Worm (Caenorhabditis elegans): Measurements from ENCODE around the gene F19D8.2.

Gene F19D8.2

ce11 chrX:13846024-13846423 is 11.8 kb downstream of the F19D8.2 start:
- TF ChIP-seq him-1 (tag; optimal IDR thresholded peaks at IDR 0.05) (no peak), dao-5 (tag; optimal IDR thresholded peaks at IDR 0.05) (no peak), W03F9.2 (tag; optimal IDR thresholded peaks at IDR 0.05) (no peak)

DNA sequence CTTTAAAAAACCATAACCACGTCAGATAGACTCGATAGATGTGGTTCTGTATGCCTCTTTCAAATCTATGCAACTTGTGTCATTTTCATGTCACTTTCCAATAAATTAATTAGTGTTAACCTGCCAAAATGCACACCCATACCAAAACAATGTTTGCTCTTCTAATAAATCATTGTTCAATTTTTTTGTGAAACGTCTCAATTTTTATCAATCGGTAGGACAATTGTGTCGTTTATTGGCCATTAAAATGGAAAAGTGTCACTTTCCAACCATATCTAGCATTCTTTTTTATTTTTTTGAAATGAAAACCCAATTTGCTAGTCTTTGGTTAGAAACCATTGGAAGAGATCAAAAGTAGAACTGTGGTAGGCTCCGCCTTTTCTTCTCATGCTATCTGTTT is 16.1 kb downstream of the F19D8.2 start:
- no peak for TF ChIP-seq W03F9.2 (tag; optimal IDR thresholded peaks at IDR 0.05)
- no peak for TF ChIP-seq dao-5 (tag; optimal IDR thresholded peaks at IDR 0.05)
- no peak for TF ChIP-seq him-1 (tag; optimal IDR thresholded peaks at IDR 0.05)

DNA sequence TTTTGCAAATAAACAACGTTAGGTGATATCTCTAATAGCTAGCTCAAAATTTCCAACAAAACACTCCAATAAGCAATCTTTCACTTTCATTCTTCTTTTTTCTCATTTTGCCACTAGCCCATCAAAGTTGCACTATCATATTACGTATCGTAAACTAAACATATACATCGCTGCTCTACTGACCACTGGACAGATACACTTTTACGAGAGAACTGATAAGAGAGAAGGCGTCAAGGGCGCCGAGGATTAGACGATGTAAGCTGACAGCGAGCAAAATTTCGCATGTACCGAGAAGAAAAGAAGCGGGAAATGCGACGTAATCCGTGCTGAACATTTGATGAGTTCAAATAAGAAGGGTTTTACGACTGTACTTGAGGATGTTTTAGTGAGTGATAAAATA is 17.4 kb downstream of the F19D8.2 start:
- TF ChIP-seq W03F9.2 (tag; optimal IDR thresholded peaks at IDR 0.05) (no peak), him-1 (tag; optimal IDR thresholded peaks at IDR 0.05) (no peak), dao-5 (tag; optimal IDR thresholded peaks at IDR 0.05) (no peak)

- TF ChIP-seq dao-5 (tag; optimal IDR thresholded peaks at IDR 0.05) (no peak), W03F9.2 (tag; optimal IDR thresholded peaks at IDR 0.05) (no peak), him-1 (tag; optimal IDR thresholded peaks at IDR 0.05) (no peak)
These were observed 18.4 kb downstream of the F19D8.2 start, which contains the start of gene mct-3 for ce11 chrX:13852606-13853005. mct-3 (plus strand) TSS chrX:13852906.

- TF ChIP-seq dao-5 (tag; optimal IDR thresholded peaks at IDR 0.05) (no peak), him-1 (tag; optimal IDR thresholded peaks at IDR 0.05) (no peak), W03F9.2 (tag; optimal IDR thresholded peaks at IDR 0.05) (no peak)
These were observed 21.7 kb downstream of the F19D8.2 start for ce11 chrX:13855928-13856327.

DNA sequence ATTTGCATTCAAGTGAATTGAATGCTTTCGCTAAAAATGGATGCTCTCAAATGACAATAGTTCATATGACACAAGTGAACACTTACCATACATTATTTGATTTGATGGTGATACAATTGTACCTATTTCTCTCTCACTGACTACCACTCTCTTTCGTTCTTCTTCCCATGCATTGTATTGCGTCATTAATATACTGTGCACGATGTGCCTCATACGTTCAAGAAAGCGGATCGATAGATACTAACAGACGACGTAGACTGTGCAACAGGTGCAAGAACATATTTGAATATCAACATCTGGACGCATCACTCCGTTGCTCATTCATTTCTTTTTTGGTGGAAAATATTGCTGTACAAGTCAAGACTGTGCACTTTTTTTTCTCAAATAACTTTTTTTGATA is 24.5 kb downstream of the F19D8.2 start, which contains the start of gene M03B6.4:
Gene M03B6.4 (plus strand): TSS at position 149 of the 400 bp plus-strand sequence.
- no peak for TF ChIP-seq W03F9.2 (tag; optimal IDR thresholded peaks at IDR 0.05)
- TF ChIP-seq dao-5 (tag; optimal IDR thresholded peaks at IDR 0.05) = no peak
- TF ChIP-seq him-1 (tag; optimal IDR thresholded peaks at IDR 0.05) = no peak

DNA sequence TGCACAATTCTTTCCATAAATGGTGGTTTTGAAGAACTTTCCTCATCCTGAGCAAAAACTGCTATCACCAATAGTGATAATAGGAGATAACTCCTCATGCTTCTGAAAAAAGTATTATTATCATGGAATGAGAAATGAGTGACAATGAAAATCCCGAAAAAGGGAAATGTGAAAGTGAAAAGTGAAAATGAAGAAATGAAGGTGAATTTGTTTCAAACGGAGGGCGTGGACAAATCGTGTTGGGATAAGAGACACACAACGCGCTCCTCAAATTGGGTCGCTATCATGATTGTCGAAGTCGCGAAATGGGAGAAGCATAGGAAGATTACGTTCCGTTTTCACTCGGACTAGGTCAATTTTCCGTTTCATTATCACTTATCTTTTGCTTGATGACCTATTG is 30.0 kb downstream of the F19D8.2 start, which contains the start of gene M03B6.3:
Gene M03B6.3 (minus strand): TSS at position 102 of the 400 bp plus-strand sequence.
- no peak for TF ChIP-seq him-1 (tag; optimal IDR thresholded peaks at IDR 0.05)
- TF ChIP-seq dao-5 (tag; optimal IDR thresholded peaks at IDR 0.05) = no peak

DNA sequence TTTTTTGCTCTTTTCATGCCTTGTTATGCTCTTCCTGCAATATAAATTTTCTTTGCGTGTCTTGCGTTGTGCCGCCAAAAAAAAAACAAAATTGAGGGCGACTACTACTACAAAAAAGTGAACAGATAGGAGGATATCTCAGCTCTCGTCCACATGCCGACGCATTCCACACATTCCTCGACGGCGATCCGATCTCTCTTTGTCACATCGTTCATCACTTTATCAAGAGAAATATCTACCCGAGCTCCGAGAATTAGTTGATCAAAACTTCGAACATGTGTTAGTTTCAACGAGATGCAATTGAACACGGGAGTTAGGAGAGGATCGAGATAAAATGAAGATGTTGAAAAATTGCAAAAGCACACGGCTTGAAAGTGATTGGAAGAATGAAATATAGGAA is 36.9 kb downstream of the F19D8.2 start:
- TF ChIP-seq dao-5 (tag; optimal IDR thresholded peaks at IDR 0.05) = no peak
- no peak for TF ChIP-seq him-1 (tag; optimal IDR thresholded peaks at IDR 0.05)
- no peak for TF ChIP-seq W03F9.2 (tag; optimal IDR thresholded peaks at IDR 0.05)

DNA sequence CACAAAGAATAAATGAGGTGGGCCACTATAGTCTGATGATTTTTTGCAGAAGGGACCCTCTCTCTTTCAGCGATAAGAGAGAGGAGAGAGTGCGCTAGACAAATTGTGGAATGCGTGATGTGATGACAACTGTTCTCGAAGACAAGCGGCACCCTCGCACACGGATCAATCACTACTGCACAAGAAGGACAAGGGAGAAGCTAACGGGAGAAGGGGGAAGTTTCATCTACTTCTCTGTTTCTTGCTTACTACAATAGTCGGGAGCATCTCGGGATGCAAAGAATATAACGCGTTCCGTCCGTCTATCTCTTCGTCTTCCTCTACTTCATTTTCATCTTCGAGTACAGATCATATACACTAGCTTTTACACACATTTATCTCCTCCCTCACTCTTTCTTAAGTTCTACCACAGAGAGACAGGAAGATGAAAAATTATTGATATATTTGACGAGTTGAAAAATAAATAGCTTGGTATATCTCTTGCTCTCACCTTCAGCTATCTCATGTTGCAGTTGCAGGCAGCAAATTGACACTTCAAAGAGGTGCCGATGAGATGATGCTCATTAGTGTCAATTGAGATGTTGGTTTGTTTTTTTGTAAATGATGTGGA is 39.2 kb downstream of the F19D8.2 start:
- TF ChIP-seq W03F9.2 (tag; optimal IDR thresholded peaks at IDR 0.05) (no peak), him-1 (tag; optimal IDR thresholded peaks at IDR 0.05) (no peak), dao-5 (tag; optimal IDR thresholded peaks at IDR 0.05) (no peak)

- TF ChIP-seq him-1 (tag; optimal IDR thresholded peaks at IDR 0.05) = no peak
- TF ChIP-seq W03F9.2 (tag; optimal IDR thresholded peaks at IDR 0.05) = no peak
- TF ChIP-seq dao-5 (tag; optimal IDR thresholded peaks at IDR 0.05) = no peak
These were observed 41.7 kb downstream of the F19D8.2 start for ce11 chrX:13875913-13876312.

DNA sequence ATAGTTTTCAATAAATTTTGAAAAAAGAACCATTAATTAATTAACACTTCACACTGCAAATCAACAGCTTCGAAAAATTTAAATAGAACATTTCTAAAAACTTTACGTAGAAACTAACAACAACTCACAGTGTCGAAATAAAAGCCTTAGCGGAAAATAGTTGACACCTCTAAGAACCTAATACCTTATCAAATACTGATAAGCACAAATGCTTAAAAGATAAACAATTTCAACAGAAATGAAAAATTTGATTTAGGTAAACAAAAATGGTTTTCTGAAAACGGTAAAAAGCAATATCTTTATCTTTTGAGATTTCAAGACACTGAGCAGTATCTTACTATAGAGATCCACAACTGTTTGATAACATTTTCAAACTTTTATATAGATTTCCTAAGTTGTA is 42.6 kb downstream of the F19D8.2 start:
- TF ChIP-seq W03F9.2 (tag; optimal IDR thresholded peaks at IDR 0.05) (no peak), dao-5 (tag; optimal IDR thresholded peaks at IDR 0.05) (no peak), him-1 (tag; optimal IDR thresholded peaks at IDR 0.05) (no peak)

- no peak for TF ChIP-seq W03F9.2 (tag; optimal IDR thresholded peaks at IDR 0.05)
- TF ChIP-seq dao-5 (tag; optimal IDR thresholded peaks at IDR 0.05) = no peak
- no peak for TF ChIP-seq him-1 (tag; optimal IDR thresholded peaks at IDR 0.05)
These were observed 43.9 kb downstream of the F19D8.2 start for ce11 chrX:13878082-13878481.

- no peak for TF ChIP-seq dao-5 (tag; optimal IDR thresholded peaks at IDR 0.05)
- TF ChIP-seq W03F9.2 (tag; optimal IDR thresholded peaks at IDR 0.05) = no peak
- TF ChIP-seq him-1 (tag; optimal IDR thresholded peaks at IDR 0.05) = no peak
These were observed 47.6 kb downstream of the F19D8.2 start for ce11 chrX:13881760-13882369.

DNA sequence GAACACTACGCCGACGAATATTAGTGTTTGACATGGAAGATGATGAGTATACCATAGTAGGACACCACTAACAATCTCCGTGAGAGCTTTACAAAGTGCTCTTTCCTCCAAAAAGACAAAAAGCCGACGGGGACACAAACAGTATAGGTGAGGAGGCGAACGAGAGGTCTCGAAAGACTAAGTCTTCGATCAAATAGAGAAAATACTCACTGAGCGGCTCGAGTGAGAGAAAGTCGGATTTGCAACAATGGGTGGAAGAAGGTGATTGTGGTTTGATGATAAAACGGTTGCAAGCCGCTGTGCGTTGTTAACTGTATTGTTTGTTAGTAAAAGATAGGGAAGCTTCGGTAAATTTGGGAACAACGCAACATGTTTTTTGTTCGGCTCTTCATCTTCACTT is 48.4 kb downstream of the F19D8.2 start, which contains the start of gene hlb-1:
Gene hlb-1 (minus strand): TSS at position 101 of the 400 bp plus-strand sequence.
- TF ChIP-seq W03F9.2 (tag; optimal IDR thresholded peaks at IDR 0.05) = no peak

DNA sequence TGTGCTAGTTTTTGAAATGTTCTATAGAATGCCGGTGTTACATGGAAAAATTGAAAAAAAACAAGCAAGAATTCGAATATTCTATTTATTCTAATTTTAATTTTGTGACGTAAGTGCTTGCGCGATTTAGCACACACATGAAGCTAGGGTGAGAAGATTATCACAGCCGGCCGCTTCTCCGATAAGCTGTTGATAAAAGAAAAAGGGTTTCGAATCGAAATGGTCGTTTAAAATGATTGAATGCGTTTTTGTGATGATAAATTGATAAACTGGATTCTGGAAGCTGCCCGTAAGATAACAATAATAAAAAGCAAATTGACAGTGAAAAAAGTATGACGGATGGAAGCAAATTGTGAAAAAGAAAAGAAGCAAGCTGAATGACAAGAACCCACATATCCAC is 49.9 kb downstream of the F19D8.2 start:
- TF ChIP-seq him-1 (tag; optimal IDR thresholded peaks at IDR 0.05) = no peak

Measured in whole organism, L4/young adult.